Worm (Caenorhabditis elegans): ENCODE data around the gene srh-272.

DNA sequence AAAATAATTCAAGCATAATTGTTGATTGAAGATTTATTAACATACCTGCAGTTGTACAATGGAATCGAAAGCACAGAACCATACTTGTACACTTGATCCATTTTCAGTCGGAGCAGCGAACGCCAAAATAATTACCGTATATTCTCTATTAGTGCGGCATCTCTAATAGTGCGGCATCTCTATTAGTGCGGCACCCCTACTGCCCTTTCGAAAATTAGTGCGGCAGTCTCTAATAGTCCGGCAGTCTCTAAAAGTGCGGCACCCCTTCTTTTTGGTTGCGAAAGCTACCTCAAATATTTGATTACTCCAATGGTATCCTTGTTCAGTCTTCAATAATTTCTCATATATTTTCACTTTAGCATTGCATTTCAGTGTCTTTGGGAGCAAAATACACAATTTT lies 45.0 kb upstream of the srh-272 start, which contains the start of gene srt-34:
- TF ChIP-seq pes-1 (GFP tag; IDR thresholded peaks at IDR 0.05) (no peak), ets-7 (tag; optimal IDR thresholded peaks at IDR 0.05) (no peak), ama-1 (optimal IDR thresholded peaks at IDR 0.05) (no peak), ceh-13 (GFP tag; optimal IDR thresholded peaks at IDR 0.05) (no peak), scrt-1 (GFP tag; IDR thresholded peaks at IDR 0.05) (no peak), aly-1 (tag; optimal IDR thresholded peaks at IDR 0.05) (no peak), ceh-36 (tag; optimal IDR thresholded peaks at IDR 0.05) (no peak), tbx-37 (GFP tag; conservative IDR thresholded peaks at IDR 0.05) (no peak), tbx-11 (GFP tag; IDR thresholded peaks at IDR 0.05) (no peak), sea-1 (GFP tag; conservative IDR thresholded peaks at IDR 0.05) (no peak), B0310.2 (tag; optimal IDR thresholded peaks at IDR 0.05) (no peak), flt-1 (GFP tag; IDR thresholded peaks at IDR 0.05) (no peak)

All from whole organism, early embryonic.